Fruit fly (Drosophila melanogaster): ENCODE data around the gene ImpE2.

ImpE2 gene

dm6 chr3L:3496593-3496992 lies 15.9 kb downstream of the ImpE2 start (continued):
- 0 out of 2 replicates have a peak, but pooled peaks have one; percentile 15 for TF ChIP-seq E2f1 (GFP tag; IDR thresholded peaks at IDR 0.05)
- TF ChIP-seq CG32532 (GFP tag; IDR thresholded peaks at IDR 0.05), result peak; percentile 35; the same call in 1 of the 2 replicates
- no peak for TF ChIP-seq B-H2 (GFP tag; optimal IDR thresholded peaks at IDR 0.05)
- 0 out of 2 replicates have a peak, but pooled peaks have one; percentile 23 for TF ChIP-seq CG4730 (GFP tag; IDR thresholded peaks at IDR 0.05)
- no peak for TF ChIP-seq CG11247 (GFP tag; IDR thresholded peaks at IDR 0.05)
- no peak for TF ChIP-seq gro (GFP tag; optimal IDR thresholded peaks at IDR 0.05)
- TF ChIP-seq Ada2b (GFP tag; IDR thresholded peaks at IDR 0.05), result peak; percentile 43; the same call in 1 of the 2 replicates
- TF ChIP-seq CG8478 (optimal IDR thresholded peaks at IDR 0.05), result no peak
- TF ChIP-seq Mad (GFP tag; optimal IDR thresholded peaks at IDR 0.05), result no peak
- no peak for TF ChIP-seq caup (GFP tag; optimal IDR thresholded peaks at IDR 0.05; ENCODE audit: severe bottlenecking)
- no peak for TF ChIP-seq Poxn (GFP tag; IDR thresholded peaks at IDR 0.05)
- TF ChIP-seq CG8359 (GFP tag; optimal IDR thresholded peaks at IDR 0.05; ENCODE audit: borderline replicate concordance), result no peak
- no peak for TF ChIP-seq E2f2 (GFP tag; IDR thresholded peaks at IDR 0.05)
- TF ChIP-seq CG16779 (GFP tag; IDR thresholded peaks at IDR 0.05), result no peak
- TF ChIP-seq jing (GFP tag; optimal IDR thresholded peaks at IDR 0.05), result no peak
- no peak for TF ChIP-seq CG13296 (GFP tag; optimal IDR thresholded peaks at IDR 0.05)
- TF ChIP-seq H2.0 (GFP tag; IDR thresholded peaks at IDR 0.05), result peak; percentile 39; the same call in 1 of the 2 replicates
- TF ChIP-seq Fer3 (tag; optimal IDR thresholded peaks at IDR 0.05), result peak; percentile 4
- no peak for TF ChIP-seq slou (GFP tag; optimal IDR thresholded peaks at IDR 0.05)
- TF ChIP-seq CG3281 (GFP tag; optimal IDR thresholded peaks at IDR 0.05), result peak; percentile 14
- TF ChIP-seq CG11456 (GFP tag; IDR thresholded peaks at IDR 0.05), result no peak
- TF ChIP-seq prd (optimal IDR thresholded peaks at IDR 0.05), result no peak
- 0 out of 3 replicates have a peak, but pooled peaks have one; percentile 27 for TF ChIP-seq prd (GFP tag; IDR thresholded peaks at IDR 0.05)
- no peak for TF ChIP-seq CG12236 (GFP tag; optimal IDR thresholded peaks at IDR 0.05)
- no peak for TF ChIP-seq sd (tag; optimal IDR thresholded peaks at IDR 0.05)
- TF ChIP-seq CG3838 (GFP tag; optimal IDR thresholded peaks at IDR 0.05), result no peak
- TF ChIP-seq gt (GFP tag; IDR thresholded peaks at IDR 0.05), result no peak
- TF ChIP-seq Meics (GFP tag; optimal IDR thresholded peaks at IDR 0.05), result peak; percentile 38
- no peak for TF ChIP-seq lola (GFP tag; optimal IDR thresholded peaks at IDR 0.05)
- TF ChIP-seq CG9797 (GFP tag; optimal IDR thresholded peaks at IDR 0.05), result no peak
- no peak for TF ChIP-seq br (optimal IDR thresholded peaks at IDR 0.05)
- TF ChIP-seq rib (GFP tag; IDR thresholded peaks at IDR 0.05), result no peak
- TF ChIP-seq dysf (GFP tag; IDR thresholded peaks at IDR 0.05), result peak; percentile 51; the same call in 1 of the 3 replicates
- TF ChIP-seq CG34376 (GFP tag; optimal IDR thresholded peaks at IDR 0.05), result no peak
- no peak for TF ChIP-seq stwl (tag; optimal IDR thresholded peaks at IDR 0.05)
- no peak for TF ChIP-seq B-H1 (GFP tag; IDR thresholded peaks at IDR 0.05)
- TF ChIP-seq eve (GFP tag; optimal IDR thresholded peaks at IDR 0.05), result no peak
- no peak for TF ChIP-seq CG10654 (GFP tag; optimal IDR thresholded peaks at IDR 0.05)
- peak; percentile 52 for TF ChIP-seq gem (tag; optimal IDR thresholded peaks at IDR 0.05)
- no peak for TF ChIP-seq TFAM (GFP tag; optimal IDR thresholded peaks at IDR 0.05)
- TF ChIP-seq CG3163 (GFP tag; optimal IDR thresholded peaks at IDR 0.05), result no peak
- TF ChIP-seq btn (GFP tag; optimal IDR thresholded peaks at IDR 0.05), result no peak
- no peak for TF ChIP-seq CG17385 (GFP tag; optimal IDR thresholded peaks at IDR 0.05)
- TF ChIP-seq CG1792 (GFP tag; optimal IDR thresholded peaks at IDR 0.05), result no peak
- no peak for TF ChIP-seq CG5245 (GFP tag; optimal IDR thresholded peaks at IDR 0.05)
- no peak for TF ChIP-seq CG10366 (GFP tag; IDR thresholded peaks at IDR 0.05)
- TF ChIP-seq Xrp1 (GFP tag; IDR thresholded peaks at IDR 0.05), result peak; percentile 26; the same call in 1 of the 2 replicates
- TF ChIP-seq CG11696 (GFP tag; IDR thresholded peaks at IDR 0.05), result no peak
- TF ChIP-seq ssp (GFP tag; IDR thresholded peaks at IDR 0.05), result no peak
- TF ChIP-seq Eip74EF (GFP tag; optimal IDR thresholded peaks at IDR 0.05), result no peak
- TF ChIP-seq CG10979 (tag; optimal IDR thresholded peaks at IDR 0.05), result no peak
- TF ChIP-seq CG10565 (GFP tag; optimal IDR thresholded peaks at IDR 0.05), result no peak
- no peak for TF ChIP-seq Opbp (GFP tag; IDR thresholded peaks at IDR 0.05; ENCODE audit: partially characterized antibody)

Measured in whole organism, embryonic.